Fruit fly (Drosophila melanogaster) whole organism, embryonic: ENCODE data around the gene CG33268.

Experiments
- CG10147 ChIP-seq: fragments of 200-800 bp; sonication (Bioruptor generic); optimal IDR thresholded peaks from 2 replicates; lab custom pipeline; 2019; ENCODE audit warnings: missing biosample characterization, mild to moderate bottlenecking, missing genetic modification characterization, moderate library complexity
- CG10209 ChIP-seq: fragments of 200-800 bp; sonication (Bioruptor generic); optimal IDR thresholded peaks from 3 replicates; lab custom pipeline; 2017; ENCODE audit warnings: missing biosample characterization, mild to moderate bottlenecking, missing genetic modification characterization, missing genetic modification reagents
- CG1024 ChIP-seq: fragments of 200-800 bp; sonication (Bioruptor generic); IDR thresholded peaks from 2 replicates; pipeline ENCODE4 v1.3.6; 2022; ENCODE audit warnings: missing biosample characterization, missing genetic modification characterization
- CG10565 ChIP-seq: fragments of 200-800 bp; sonication (Bioruptor generic); optimal IDR thresholded peaks from 3 replicates; lab custom pipeline; 2016; ENCODE audit warnings: missing biosample characterization, mild to moderate bottlenecking, missing genetic modification characterization
- CG11695 ChIP-seq: fragments of 200-800 bp; sonication (Bioruptor generic); IDR thresholded peaks from 3 replicates; pipeline ENCODE4 v1.3.6; 2022; ENCODE audit warnings: missing biosample characterization, missing genetic modification characterization
- CG11696 ChIP-seq: fragments of 200-800 bp; sonication (Bioruptor generic); IDR thresholded peaks from 2 replicates; pipeline ENCODE4 v1.3.6; 2022; ENCODE audit warnings: missing biosample characterization, missing genetic modification characterization
- CG12769 ChIP-seq: fragments of 200-800 bp; sonication (Bioruptor generic); optimal IDR thresholded peaks from 2 replicates; lab custom pipeline; 2019; ENCODE audit warnings: missing biosample characterization, mild to moderate bottlenecking, missing genetic modification characterization, moderate library complexity
- CG13424 ChIP-seq: fragments of 200-800 bp; sonication (Bioruptor generic); optimal IDR thresholded peaks from 2 replicates; lab custom pipeline; 2019; ENCODE audit warnings: missing biosample characterization, mild to moderate bottlenecking, missing genetic modification characterization, moderate library complexity
- CG13894 ChIP-seq: fragments of 200-800 bp; sonication (Bioruptor generic); optimal IDR thresholded peaks from 3 replicates; lab custom pipeline; 2018; ENCODE audit warnings: missing biosample characterization, mild to moderate bottlenecking, missing genetic modification characterization, moderate library complexity
- CG14014 ChIP-seq: fragments of 200-800 bp; sonication (Bioruptor generic); IDR thresholded peaks from 2 replicates; pipeline ENCODE4 v1.3.6; 2022; ENCODE audit warnings: missing biosample characterization, missing genetic modification characterization
- CG15269 ChIP-seq: fragments of 200-800 bp; sonication (Bioruptor generic); optimal IDR thresholded peaks from 2 replicates; lab custom pipeline; 2018; ENCODE audit warnings: missing biosample characterization, mild to moderate bottlenecking, missing genetic modification characterization, moderate library complexity
- CG1529 ChIP-seq: fragments of 200-800 bp; sonication (Bioruptor generic); optimal IDR thresholded peaks from 3 replicates; lab custom pipeline; 2018; ENCODE audit warnings: missing biosample characterization, missing genetic modification characterization
- CG15514 ChIP-seq: fragments of 200-800 bp; sonication (Bioruptor generic); optimal IDR thresholded peaks from 3 replicates; lab custom pipeline; 2017; ENCODE audit warnings: missing biosample characterization, missing genetic modification characterization, mild to moderate bottlenecking, moderate library complexity, missing genetic modification reagents
- CG1603 ChIP-seq: fragments of 200-800 bp; sonication (Bioruptor generic); optimal IDR thresholded peaks from 2 replicates; lab custom pipeline; 2019; ENCODE audit warnings: missing biosample characterization, mild to moderate bottlenecking, missing genetic modification characterization, moderate library complexity
- CG2120 ChIP-seq: fragments of 200-800 bp; sonication (Bioruptor generic); optimal IDR thresholded peaks from 3 replicates; lab custom pipeline; 2016; ENCODE audit warnings: missing biosample characterization, missing genetic modification characterization
- CG2678 ChIP-seq: fragments of 200-800 bp; sonication (Bioruptor generic); optimal IDR thresholded peaks from 3 replicates; lab custom pipeline; 2019; ENCODE audit warnings: missing biosample characterization, mild to moderate bottlenecking, missing genetic modification characterization, moderate library complexity
- CG2875 ChIP-seq: fragments of 200-800 bp; sonication (Bioruptor generic); optimal IDR thresholded peaks from 2 replicates; lab custom pipeline; 2017; ENCODE audit warnings: missing biosample characterization, mild to moderate bottlenecking, missing genetic modification characterization, missing genetic modification reagents
- CG32767 ChIP-seq: fragments of 200-800 bp; sonication (Bioruptor generic); IDR thresholded peaks from 2 replicates; pipeline ENCODE4 v1.3.6; 2022; ENCODE audit warnings: missing biosample characterization, missing genetic modification characterization
- CG6765 ChIP-seq: fragments of 200-800 bp; sonication (Bioruptor generic); optimal IDR thresholded peaks from 3 replicates; lab custom pipeline; 2017; ENCODE audit warnings: missing biosample characterization, mild to moderate bottlenecking, missing genetic modification characterization
- CG6813 ChIP-seq: fragments of 200-800 bp; sonication (Bioruptor generic); optimal IDR thresholded peaks from 2 replicates; lab custom pipeline; 2017; ENCODE audit warnings: missing biosample characterization, missing genetic modification characterization, mild to moderate bottlenecking, moderate library complexity, missing genetic modification reagents
- CG6854 ChIP-seq: fragments of 200-800 bp; sonication (Bioruptor generic); optimal IDR thresholded peaks from 3 replicates; lab custom pipeline; 2017; ENCODE audit warnings: missing biosample characterization, mild to moderate bottlenecking, missing genetic modification characterization
- CG7556 ChIP-seq: fragments of 200-800 bp; sonication (Bioruptor generic); optimal IDR thresholded peaks from 2 replicates; lab custom pipeline; 2017; ENCODE audit warnings: missing biosample characterization, mild to moderate bottlenecking, missing genetic modification characterization
- CG8290 ChIP-seq, 3 experiments: fragments of 200-800 bp; sonication (Bioruptor generic); optimal IDR thresholded peaks; 2 replicates each; lab custom pipeline; 2016 to 2019; ENCODE audit warnings: missing biosample characterization in 3 of 3, missing genetic modification characterization in 3 of 3, mild to moderate bottlenecking in 2 of 3, moderate library complexity in 1 of 3
- Camta ChIP-seq: fragments of 200-800 bp; sonication (Bioruptor generic); optimal IDR thresholded peaks from 2 replicates; lab custom pipeline; 2016; ENCODE audit warnings: missing biosample characterization, missing genetic modification characterization
- D ChIP-seq, 2 experiments: fragments of 200-800 bp in 1 of 2; fragments of >200 bp in 1 of 2; sonication (Bioruptor generic) in 1 of 2; optimal IDR thresholded peaks; 2 replicates in 1 of 2; 3 replicates in 1 of 2; lab custom pipeline; 2017; ENCODE audit warnings: mild to moderate bottlenecking in 1 of 2, missing biosample characterization in 1 of 2, missing genetic modification characterization in 1 of 2, missing genetic modification reagents in 1 of 2
- Dfd ChIP-seq, 2 experiments: fragments of >200 bp; optimal IDR thresholded peaks; 2 replicates each; lab custom pipeline; 2017; ENCODE audit warnings: missing biosample characterization in 2 of 2, missing genetic modification characterization in 2 of 2
- Fer3 ChIP-seq: fragments of 200-800 bp; sonication (Bioruptor generic); optimal IDR thresholded peaks from 2 replicates; lab custom pipeline; 2018; ENCODE audit warnings: missing biosample characterization, mild to moderate bottlenecking, missing genetic modification characterization, moderate library complexity
- Hand ChIP-seq: fragments of 200-800 bp; sonication (Bioruptor generic); optimal IDR thresholded peaks from 2 replicates; lab custom pipeline; 2017; ENCODE audit warnings: mild to moderate bottlenecking, missing biosample characterization, missing genetic modification reagents, missing genetic modification characterization
- Hey ChIP-seq: fragments of 200-800 bp; sonication (Bioruptor generic); optimal IDR thresholded peaks from 3 replicates; lab custom pipeline; 2018; ENCODE audit warnings: missing biosample characterization, mild to moderate bottlenecking, missing genetic modification characterization
- Hmr ChIP-seq: fragments of 200-800 bp; sonication (Bioruptor generic); optimal IDR thresholded peaks from 3 replicates; lab custom pipeline; 2017; ENCODE audit warnings: mild to moderate bottlenecking, missing biosample characterization, missing genetic modification reagents, missing genetic modification characterization
- Nf-YC ChIP-seq: fragments of 200-800 bp; optimal IDR thresholded peaks from 3 replicates; lab custom pipeline; 2019; ENCODE audit warnings: missing biosample characterization, mild to moderate bottlenecking, missing genetic modification characterization, moderate library complexity
- Optix ChIP-seq: fragments of 200-800 bp; sonication (Bioruptor generic); IDR thresholded peaks from 3 replicates; pipeline ENCODE4 v1.3.6; 2022; ENCODE audit warnings: missing biosample characterization, missing genetic modification characterization
- PHDP ChIP-seq: fragments of 200-800 bp; sonication (Bioruptor generic); optimal IDR thresholded peaks from 3 replicates; lab custom pipeline; 2018; ENCODE audit warnings: missing biosample characterization, mild to moderate bottlenecking, missing genetic modification characterization, moderate library complexity
- Sox102F ChIP-seq: fragments of 200-800 bp; sonication (Bioruptor generic); optimal IDR thresholded peaks from 2 replicates; lab custom pipeline; 2018; ENCODE audit warnings: missing biosample characterization, mild to moderate bottlenecking, missing genetic modification characterization, moderate library complexity
- Vsx1 ChIP-seq: fragments of 200-800 bp; sonication (Bioruptor generic); optimal IDR thresholded peaks from 2 replicates; lab custom pipeline; 2017; ENCODE audit warnings: missing biosample characterization, mild to moderate bottlenecking, missing genetic modification characterization, missing genetic modification reagents
- bab2 ChIP-seq: fragments of 200-800 bp; sonication (Bioruptor generic); optimal IDR thresholded peaks from 2 replicates; lab custom pipeline; 2016; ENCODE audit warnings: missing biosample characterization, missing genetic modification characterization
- chinmo ChIP-seq: fragments of 200-800 bp; sonication (Bioruptor generic); IDR thresholded peaks from 4 replicates; pipeline ENCODE4 v1.3.6; 2022; ENCODE audit warnings: missing biosample characterization, missing genetic modification characterization; ENCODE audit not compliant: partially characterized antibody
- chm ChIP-seq: fragments of 200-800 bp; sonication (Bioruptor generic); IDR thresholded peaks from 2 replicates; pipeline ENCODE4 v1.3.6; 2022; ENCODE audit warnings: missing biosample characterization, missing genetic modification characterization
- exex ChIP-seq: fragments of 200-800 bp; sonication (Bioruptor generic); optimal IDR thresholded peaks from 4 replicates; lab custom pipeline; 2018; ENCODE audit warnings: missing biosample characterization, mild to moderate bottlenecking, missing genetic modification characterization, moderate library complexity
- grn ChIP-seq: fragments of 200-800 bp; sonication (Bioruptor generic); optimal IDR thresholded peaks from 3 replicates; lab custom pipeline; 2017; ENCODE audit warnings: missing biosample characterization, missing genetic modification characterization
- lov ChIP-seq, 2 experiments: fragments of 200-800 bp in 1 of 2; fragments of >200 bp in 1 of 2; sonication (Bioruptor generic) in 1 of 2; IDR thresholded peaks in 1 of 2; optimal IDR thresholded peaks in 1 of 2; 2 replicates in 1 of 2; 3 replicates in 1 of 2; pipeline versions ENCODE4 v1.3.6 to Lab custom; 2017 to 2022; ENCODE audit warnings: missing biosample characterization in 1 of 2, missing genetic modification characterization in 1 of 2
- luna ChIP-seq: fragments of 200-800 bp; sonication (Bioruptor generic); optimal IDR thresholded peaks from 2 replicates; lab custom pipeline; 2016; ENCODE audit warnings: missing biosample characterization, missing genetic modification characterization
- mam ChIP-seq: fragments of 200-800 bp; sonication (Bioruptor generic); optimal IDR thresholded peaks from 3 replicates; lab custom pipeline; 2016; ENCODE audit warnings: missing biosample characterization, missing genetic modification characterization
- mirr ChIP-seq: fragments of 200-800 bp; sonication (Bioruptor generic); optimal IDR thresholded peaks from 3 replicates; lab custom pipeline; 2018; ENCODE audit warnings: missing biosample characterization, mild to moderate bottlenecking, missing genetic modification characterization
- pnt ChIP-seq: fragments of 200-800 bp; sonication (Bioruptor generic); optimal IDR thresholded peaks from 3 replicates; lab custom pipeline; 2016; ENCODE audit warnings: missing biosample characterization, missing genetic modification characterization
- tna ChIP-seq: fragments of 200-800 bp; sonication (Bioruptor generic); IDR thresholded peaks from 2 replicates; pipeline ENCODE4 v1.3.6; 2022; ENCODE audit warnings: missing biosample characterization, missing genetic modification characterization; ENCODE audit not compliant: partially characterized antibody
- vfl ChIP-seq: fragments of 200-800 bp; sonication (Bioruptor generic); optimal IDR thresholded peaks from 2 replicates; lab custom pipeline; 2016; ENCODE audit warnings: missing biosample characterization, missing genetic modification characterization
- zf30C ChIP-seq: fragments of 200-800 bp; sonication (Bioruptor generic); optimal IDR thresholded peaks from 3 replicates; lab custom pipeline; 2018; ENCODE audit warnings: missing biosample characterization, mild to moderate bottlenecking, missing genetic modification characterization

Gene CG33268

dm6 chr3L:11579919-11580318 lies 11.1 kb downstream of the CG33268 start, which contains the start of gene CG43390 (continued):
- TF ChIP-seq CG1529 (GFP tag; lab: Kevin White, UChicago): no peak
- TF ChIP-seq luna (GFP tag; lab: Kevin White, UChicago): peak; percentile 44
- TF ChIP-seq PHDP (tag; lab: Kevin White, UChicago): peak; percentile 76
- TF ChIP-seq CG32767: no peak
- no peak for TF ChIP-seq tna (GFP tag; lab: Robert Waterston, UW)
- no peak for TF ChIP-seq Nf-YC (tag; lab: Kevin White, UChicago)
- no peak for TF ChIP-seq vfl (GFP tag; lab: Kevin White, UChicago)
- no peak for TF ChIP-seq D (optimal IDR thresholded peaks at IDR 0.05; lab: Kevin White, UChicago)
- no peak for TF ChIP-seq D (GFP tag; optimal IDR thresholded peaks at IDR 0.05; lab: Kevin White, UChicago)
- TF ChIP-seq CG6765 (GFP tag; lab: Kevin White, UChicago): peak; percentile 70
- no peak for TF ChIP-seq Vsx1 (GFP tag; lab: Kevin White, UChicago)
- TF ChIP-seq CG2120 (GFP tag; lab: Kevin White, UChicago): peak; percentile 59
- no peak for TF ChIP-seq Optix (GFP tag; lab: Robert Waterston, UW)
- TF ChIP-seq CG12769 (tag; lab: Kevin White, UChicago): peak; percentile 90
- peak; percentile 31 for TF ChIP-seq Sox102F (GFP tag; lab: Kevin White, UChicago)
- TF ChIP-seq CG6854 (GFP tag; lab: Kevin White, UChicago): peak; percentile 53
- 0 out of 2 replicates have a peak, but pooled peaks have one; percentile 21 for TF ChIP-seq CG11696 (GFP tag; lab: Robert Waterston, UW)
- peak; percentile 40 for TF ChIP-seq exex (tag; lab: Kevin White, UChicago)
- TF ChIP-seq zf30C (GFP tag; lab: Kevin White, UChicago): no peak
- no peak for TF ChIP-seq pnt
- TF ChIP-seq lov (optimal IDR thresholded peaks at IDR 0.05; lab: Kevin White, UChicago): no peak
- TF ChIP-seq lov (GFP tag; IDR thresholded peaks at IDR 0.05; lab: Robert Waterston, UW): no peak
- no peak for TF ChIP-seq chm (GFP tag; lab: Robert Waterston, UW)
- peak; percentile 41 for TF ChIP-seq CG1603 (tag; lab: Kevin White, UChicago)
- TF ChIP-seq CG1024: no peak
- peak; percentile 46 for TF ChIP-seq Hand (GFP tag; lab: Kevin White, UChicago)
- peak; percentile 72 for TF ChIP-seq CG15269 (tag; lab: Kevin White, UChicago)
- peak; percentile 78 for TF ChIP-seq CG10147 (GFP tag; lab: Kevin White, UChicago)
- TF ChIP-seq CG10209 (GFP tag; lab: Kevin White, UChicago): peak; percentile 66
- peak; percentile 75 for TF ChIP-seq CG11695 (GFP tag; lab: Robert Waterston, UW)
- TF ChIP-seq Hey (tag; lab: Kevin White, UChicago): peak; percentile 45
- peak; percentile 86 for TF ChIP-seq Hmr (GFP tag; lab: Kevin White, UChicago)
- TF ChIP-seq Fer3: peak; percentile 60
- peak; percentile 35 for TF ChIP-seq bab2 (GFP tag; lab: Kevin White, UChicago)
- peak; percentile 6 for TF ChIP-seq CG6813 (GFP tag; lab: Kevin White, UChicago)
- peak; percentile 38 for TF ChIP-seq CG15514 (GFP tag; lab: Kevin White, UChicago)
- peak; percentile 79 for TF ChIP-seq CG13894
- peak; percentile 27 for TF ChIP-seq CG13424
- peak; percentile 7 for TF ChIP-seq Camta (GFP tag; lab: Kevin White, UChicago)
- peak; percentile 7 for TF ChIP-seq CG2875
- TF ChIP-seq Dfd (GFP tag; optimal IDR thresholded peaks at IDR 0.05; lab: Kevin White, UChicago): no peak
- peak; percentile 7 for TF ChIP-seq grn
- TF ChIP-seq mirr (GFP tag; lab: Kevin White, UChicago): peak; percentile 89
- peak; percentile 10 for TF ChIP-seq mam (GFP tag; lab: Kevin White, UChicago)
- no peak for TF ChIP-seq chinmo (GFP tag; lab: Robert Waterston, UW)
- TF ChIP-seq CG10565 (GFP tag; lab: Kevin White, UChicago): no peak
- peak; percentile 63; the same call in 1 of the 2 replicates for TF ChIP-seq CG14014 (GFP tag; lab: Robert Waterston, UW)
- TF ChIP-seq CG7556 (GFP tag; lab: Kevin White, UChicago): peak; percentile 24
- TF ChIP-seq CG8290 (GFP tag; optimal IDR thresholded peaks at IDR 0.05; lab: Kevin White, UChicago): no peak
- peak in 1 of 2 experiments; percentile 96 for TF ChIP-seq CG8290 (tag; optimal IDR thresholded peaks at IDR 0.05; lab: Kevin White, UChicago)
- TF ChIP-seq CG2678 (tag; lab: Kevin White, UChicago): peak; percentile 83
